Worm (Caenorhabditis elegans): ENCODE data around the gene R107.5.

Gene R107.5

ce11 chrIII:9051119-9051597, 2.4 kb downstream of the R107.5 start (continued):
- peak; percentile 37 for TF ChIP-seq F57C9.4 (tag; optimal IDR thresholded peaks at IDR 0.05)
- peak; percentile 3 for TF ChIP-seq tbx-9 (tag; optimal IDR thresholded peaks at IDR 0.05; ENCODE audit: borderline replicate concordance)
- TF ChIP-seq nhr-90 (tag; optimal IDR thresholded peaks at IDR 0.05), result peak; percentile 24
- TF ChIP-seq pbrm-1 (GFP tag; IDR thresholded peaks at IDR 0.05), result peak; percentile 63; the same call in 1 of the 2 replicates
- peak; percentile 35 for TF ChIP-seq snpc-1.3 (tag; optimal IDR thresholded peaks at IDR 0.05; ENCODE audit: insufficient read depth)

- no peak for TF ChIP-seq unc-62 (GFP tag; optimal IDR thresholded peaks at IDR 0.05)
- no peak for TF ChIP-seq gei-17 (GFP tag; optimal IDR thresholded peaks at IDR 0.05)
- TF ChIP-seq nhr-27 (tag; optimal IDR thresholded peaks at IDR 0.05), result no peak
- TF ChIP-seq F23B12.7 (tag; optimal IDR thresholded peaks at IDR 0.05; ENCODE audit: insufficient read depth), result no peak
- TF ChIP-seq hsf-1 (GFP tag; IDR thresholded peaks at IDR 0.05), result 0 out of 2 replicates have a peak, but pooled peaks have one; percentile 6
- no peak for TF ChIP-seq ztf-22 (GFP tag; optimal IDR thresholded peaks at IDR 0.05)
Observed at ce11 chrIII:9050600-9050999, 3.0 kb downstream of the R107.5 start, which contains the start of gene ikke-1. ikke-1 (minus strand) TSS chrIII:9050700.

- no peak for TF ChIP-seq hrde-1 (tag; optimal IDR thresholded peaks at IDR 0.05; ENCODE audit: borderline replicate concordance)
- TF ChIP-seq akir-1 (GFP tag; optimal IDR thresholded peaks at IDR 0.05), result no peak
- TF ChIP-seq ztf-25 (GFP tag; IDR thresholded peaks at IDR 0.05), result no peak
- TF ChIP-seq nfyb-1 (GFP tag; IDR thresholded peaks at IDR 0.05), result no peak
- no peak for TF ChIP-seq unc-62 (GFP tag; optimal IDR thresholded peaks at IDR 0.05)
- TF ChIP-seq unc-130 (GFP tag; optimal IDR thresholded peaks at IDR 0.05), result no peak
- no peak for TF ChIP-seq efl-1 (GFP tag; optimal IDR thresholded peaks at IDR 0.05)
- TF ChIP-seq fkh-3 (tag; optimal IDR thresholded peaks at IDR 0.05), result no peak
- no peak for TF ChIP-seq snpc-1.1 (tag; optimal IDR thresholded peaks at IDR 0.05; ENCODE audit: insufficient read depth)
- TF ChIP-seq tlf-1 (GFP tag; optimal IDR thresholded peaks at IDR 0.05), result no peak
- no peak for TF ChIP-seq F57A8.1 (GFP tag; optimal IDR thresholded peaks at IDR 0.05)
- TF ChIP-seq ztf-26 (tag; optimal IDR thresholded peaks at IDR 0.05), result no peak
- no peak for TF ChIP-seq ceh-100 (GFP tag; IDR thresholded peaks at IDR 0.05)
Observed at ce11 chrIII:9047260-9047659, 6.3 kb downstream of the R107.5 start.

- TF ChIP-seq nhr-80 (tag; optimal IDR thresholded peaks at IDR 0.05) (peak; percentile 29), unc-130 (GFP tag; optimal IDR thresholded peaks at IDR 0.05) (no peak), attf-5 (GFP tag; optimal IDR thresholded peaks at IDR 0.05) (peak; percentile 8)
Observed at ce11 chrIII:9045838-9046237, 7.8 kb downstream of the R107.5 start, which contains the start of gene R107.2. R107.2 (minus strand) TSS chrIII:9045938.

ce11 chrIII:9043200-9043599, 10.4 kb downstream of the R107.5 start, which contains the start of gene nac-2:
nac-2 (minus strand) TSS chrIII:9043300.
- TF ChIP-seq K11D2.4 (GFP tag; IDR thresholded peaks at IDR 0.05), result no peak
- TF ChIP-seq Y95B8A.8 (GFP tag; IDR thresholded peaks at IDR 0.05), result no peak
- TF ChIP-seq akir-1 (GFP tag; optimal IDR thresholded peaks at IDR 0.05), result no peak
- no peak for TF ChIP-seq unc-62 (GFP tag; optimal IDR thresholded peaks at IDR 0.05)
- no peak for TF ChIP-seq K12H6.12 (tag; optimal IDR thresholded peaks at IDR 0.05)
- TF ChIP-seq F52B5.7 (tag; optimal IDR thresholded peaks at IDR 0.05), result no peak
- TF ChIP-seq zim-3 (tag; optimal IDR thresholded peaks at IDR 0.05), result no peak

Data from whole organism, young adult.